Fruit fly (Drosophila melanogaster) whole organism, pupa: ENCODE measurements around the gene CG14739.

Experiments used
- CG10348 ChIP-seq: fragments of 200-800 bp; sonication (Bioruptor generic); IDR thresholded peaks from 2 replicates; pipeline ENCODE4 v1.3.6; 2022; ENCODE audit warnings: missing biosample characterization, missing genetic modification characterization
- CG12605 ChIP-seq: fragments of 200-800 bp; sonication (Bioruptor generic); IDR thresholded peaks from 2 replicates; pipeline ENCODE4 v1.3.6; 2022; ENCODE audit warnings: missing biosample characterization, missing genetic modification characterization
- CG13204 ChIP-seq: fragments of 200-800 bp; sonication (Bioruptor generic); optimal IDR thresholded peaks from 2 replicates; lab custom pipeline; 2018; ENCODE audit warnings: missing biosample characterization, mild to moderate bottlenecking, missing genetic modification characterization, moderate library complexity
- CG14655 ChIP-seq: fragments of 200-800 bp; sonication (Bioruptor generic); optimal IDR thresholded peaks from 3 replicates; lab custom pipeline; 2017; ENCODE audit warnings: mild to moderate bottlenecking, missing biosample characterization, missing genetic modification reagents, missing genetic modification characterization
- CG15710 ChIP-seq: fragments of 200-800 bp; sonication (Bioruptor generic); optimal IDR thresholded peaks from 2 replicates; lab custom pipeline; 2018; ENCODE audit warnings: missing biosample characterization, mild to moderate bottlenecking, missing genetic modification characterization, moderate library complexity
- CG17806 ChIP-seq: fragments of 200-800 bp; sonication (Bioruptor generic); optimal IDR thresholded peaks from 2 replicates; lab custom pipeline; 2018; ENCODE audit warnings: missing biosample characterization, mild to moderate bottlenecking, missing genetic modification characterization, moderate library complexity
- CG32121 ChIP-seq: fragments of 200-800 bp; sonication (Bioruptor generic); IDR thresholded peaks from 2 replicates; pipeline ENCODE4 v1.3.6; 2022; ENCODE audit warnings: missing biosample characterization, missing genetic modification characterization
- CG34367 ChIP-seq: fragments of 200-800 bp; sonication (Bioruptor generic); optimal IDR thresholded peaks from 2 replicates; lab custom pipeline; 2018; ENCODE audit warnings: missing biosample characterization, mild to moderate bottlenecking, missing genetic modification characterization
- CG4496 ChIP-seq: fragments of 200-800 bp; sonication (Bioruptor generic); IDR thresholded peaks from 3 replicates; pipeline ENCODE4 v1.3.6; 2022; ENCODE audit warnings: missing biosample characterization, missing genetic modification characterization
- CG8159 ChIP-seq: fragments of 200-800 bp; sonication (Bioruptor generic); optimal IDR thresholded peaks from 3 replicates; lab custom pipeline; 2018; ENCODE audit warnings: missing biosample characterization, mild to moderate bottlenecking, missing genetic modification characterization, moderate library complexity
- CG8301 ChIP-seq: fragments of 200-800 bp; sonication (Bioruptor generic); optimal IDR thresholded peaks from 2 replicates; lab custom pipeline; 2018; ENCODE audit warnings: missing biosample characterization, mild to moderate bottlenecking, missing genetic modification characterization
- CG9948 ChIP-seq: fragments of 200-800 bp; sonication (Bioruptor generic); optimal IDR thresholded peaks from 2 replicates; lab custom pipeline; 2018; ENCODE audit warnings: missing biosample characterization, mild to moderate bottlenecking, missing genetic modification characterization, moderate library complexity
- D1 ChIP-seq: fragments of 200-800 bp; sonication (Bioruptor generic); optimal IDR thresholded peaks from 2 replicates; lab custom pipeline; 2018; ENCODE audit warnings: missing biosample characterization, mild to moderate bottlenecking, missing genetic modification characterization, moderate library complexity
- EcR ChIP-seq: fragments of 200-800 bp; sonication (Bioruptor generic); optimal IDR thresholded peaks from 3 replicates; lab custom pipeline; 2019; ENCODE audit warnings: missing biosample characterization, missing genetic modification characterization, mild to moderate bottlenecking, moderate library complexity, missing genetic modification reagents
- Ets98B ChIP-seq: fragments of 200-800 bp; sonication (Bioruptor generic); IDR thresholded peaks from 2 replicates; pipeline ENCODE4 v1.3.6; 2022; ENCODE audit warnings: missing biosample characterization, missing genetic modification characterization
- Pif1A ChIP-seq: fragments of 200-800 bp; sonication (Bioruptor generic); optimal IDR thresholded peaks from 3 replicates; lab custom pipeline; 2016; ENCODE audit warnings: missing biosample characterization, missing genetic modification characterization
- Pif1B ChIP-seq: fragments of 200-800 bp; sonication (Bioruptor generic); optimal IDR thresholded peaks from 3 replicates; lab custom pipeline; 2016; ENCODE audit warnings: missing biosample characterization, missing genetic modification characterization
- Snoo ChIP-seq: fragments of 200-800 bp; sonication (Bioruptor generic); optimal IDR thresholded peaks from 3 replicates; lab custom pipeline; 2017; ENCODE audit warnings: missing biosample characterization, mild to moderate bottlenecking, missing genetic modification characterization, inconsistent platforms
- fd96Ca ChIP-seq: fragments of 200-800 bp; sonication (Bioruptor generic); IDR thresholded peaks from 3 replicates; pipeline ENCODE4 v1.3.6; 2022; ENCODE audit warnings: missing biosample characterization, missing genetic modification characterization
- gl ChIP-seq: fragments of 200-800 bp; sonication (Bioruptor generic); optimal IDR thresholded peaks from 2 replicates; lab custom pipeline; 2018; ENCODE audit warnings: missing biosample characterization, mild to moderate bottlenecking, missing genetic modification characterization
- rn ChIP-seq: fragments of 200-800 bp; sonication (Bioruptor generic); IDR thresholded peaks from 2 replicates; pipeline ENCODE4 v1.3.6; 2022; ENCODE audit warnings: missing biosample characterization, missing genetic modification characterization

Gene CG14739

DNA sequence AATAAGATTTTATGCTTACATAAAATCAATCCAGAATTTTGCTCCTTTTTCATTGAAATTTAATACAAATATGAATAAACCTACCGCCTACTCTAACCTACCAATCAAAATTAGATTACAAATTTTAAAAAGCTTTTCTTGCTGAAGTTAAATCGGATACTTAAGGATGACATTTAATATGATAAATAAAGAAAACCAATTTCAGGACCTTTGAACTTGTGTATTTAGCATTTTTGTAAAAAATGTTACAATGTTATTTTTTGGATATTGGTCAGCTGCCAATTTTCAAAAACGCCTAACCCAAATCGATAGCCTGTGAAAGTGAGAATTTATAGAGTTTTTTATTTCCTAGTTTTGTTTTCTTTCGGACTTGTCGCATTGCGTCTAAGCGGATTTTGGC, at the start of gene CG14739:
CG14739 (minus strand) TSS at position 101 of the 400 bp plus-strand sequence.
- TF ChIP-seq CG17806 (tag; lab: Kevin White, UChicago) (no peak), CG32121 (GFP tag; lab: Robert Waterston, UW) (no peak), Pif1B (no peak), Ets98B (GFP tag; lab: Robert Waterston, UW) (no peak), Snoo (tag; lab: Kevin White, UChicago) (no peak), CG15710 (tag; lab: Kevin White, UChicago) (no peak), gl (tag; lab: Kevin White, UChicago) (no peak), CG34367 (tag; lab: Kevin White, UChicago) (no peak)

dm6 chr3R:12094588-12094987, 45.6 kb upstream of the CG14739 start, which contains the start of gene dpr17:
dpr17 (plus strand) TSS chr3R:12094876.
- TF ChIP-seq CG8159 (tag; lab: Kevin White, UChicago) = no peak
- no peak for TF ChIP-seq CG34367 (tag; lab: Kevin White, UChicago)
- no peak for TF ChIP-seq CG17806 (tag; lab: Kevin White, UChicago)
- no peak for TF ChIP-seq Pif1A (GFP tag; lab: Kevin White, UChicago)
- TF ChIP-seq CG12605 (GFP tag; lab: Robert Waterston, UW) = no peak
- no peak for TF ChIP-seq EcR (GFP tag; lab: Kevin White, UChicago)
- no peak for TF ChIP-seq CG4496
- TF ChIP-seq D1 (tag; lab: Kevin White, UChicago) = no peak
- TF ChIP-seq CG8301 (tag; lab: Kevin White, UChicago) = no peak
- TF ChIP-seq fd96Ca (GFP tag; lab: Robert Waterston, UW) = no peak
- TF ChIP-seq CG13204 (GFP tag; lab: Kevin White, UChicago) = no peak
- TF ChIP-seq CG32121 (GFP tag; lab: Robert Waterston, UW) = no peak
- no peak for TF ChIP-seq Pif1B
- TF ChIP-seq CG15710 (tag; lab: Kevin White, UChicago) = no peak
- no peak for TF ChIP-seq Ets98B (GFP tag; lab: Robert Waterston, UW)
- TF ChIP-seq Snoo (tag; lab: Kevin White, UChicago) = no peak
- no peak for TF ChIP-seq CG14655 (GFP tag; lab: Kevin White, UChicago)
- TF ChIP-seq, all 21 proteins: peak for 0

dm6 chr3R:12090549-12090948, 41.5 kb upstream of the CG14739 start, which contains the start of gene ATP8B:
ATP8B (minus strand) TSS chr3R:12090612.
- TF ChIP-seq Ets98B (GFP tag; lab: Robert Waterston, UW) (no peak), CG15710 (tag; lab: Kevin White, UChicago) (no peak), CG8159 (tag; lab: Kevin White, UChicago) (no peak), CG17806 (tag; lab: Kevin White, UChicago) (no peak), CG10348 (no peak), CG8301 (tag; lab: Kevin White, UChicago) (no peak)

DNA sequence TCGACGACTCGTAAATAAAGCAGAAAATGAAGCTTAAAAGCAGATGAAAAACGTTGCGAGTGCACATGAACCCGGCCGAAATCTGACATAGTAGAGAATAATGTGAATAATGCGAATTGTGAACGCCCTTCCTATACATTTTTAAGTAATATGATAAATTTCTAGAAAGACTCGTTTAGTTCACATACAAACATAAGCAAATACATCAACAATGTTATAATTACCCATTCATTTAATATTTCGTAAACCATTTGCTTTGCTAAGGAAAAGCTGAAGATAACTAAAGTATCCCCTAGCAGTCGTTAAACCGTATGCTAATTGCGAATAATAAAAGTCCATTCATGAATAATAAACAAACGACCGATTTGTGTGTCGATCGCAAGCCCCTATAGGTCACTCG, 34.5 kb upstream of the CG14739 start:
- TF ChIP-seq CG4496 (0 out of 3 replicates have a peak, but pooled peaks have one; percentile 13), CG12605 (GFP tag; lab: Robert Waterston, UW) (no peak), CG14655 (GFP tag; lab: Kevin White, UChicago) (no peak)

DNA sequence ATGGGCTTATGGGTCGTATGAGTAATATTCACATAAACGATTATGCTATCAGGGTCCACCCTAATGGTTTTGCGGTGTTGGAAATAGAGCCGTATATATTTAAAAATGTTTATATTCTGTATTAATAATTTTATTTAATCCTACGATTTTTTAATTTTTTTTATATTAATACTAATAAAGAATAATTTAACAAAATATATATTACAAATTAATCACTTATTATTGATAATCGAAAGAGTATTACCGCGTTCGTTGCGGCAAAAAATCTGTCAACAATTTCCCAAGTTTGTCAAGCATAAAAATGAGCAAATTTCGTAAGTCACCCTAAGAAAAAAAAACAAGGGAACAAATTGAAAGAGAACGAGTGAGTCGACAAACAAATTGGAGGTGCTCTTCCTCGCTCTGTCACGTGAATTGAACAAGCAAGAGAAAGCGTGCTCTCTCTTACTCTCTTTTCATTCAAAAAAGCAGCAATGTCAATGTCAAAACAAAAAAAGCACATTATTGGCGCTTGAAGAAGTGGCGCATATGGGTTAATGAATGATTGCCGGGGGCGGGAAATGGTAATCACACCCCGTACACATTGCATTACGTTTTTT, 31.5 kb upstream of the CG14739 start:
- TF ChIP-seq CG8159 (tag; lab: Kevin White, UChicago) = peak; percentile 46
- TF ChIP-seq gl (tag; lab: Kevin White, UChicago) = no peak

- TF ChIP-seq Pif1A (GFP tag; lab: Kevin White, UChicago) = peak; percentile 44
- TF ChIP-seq fd96Ca (GFP tag; lab: Robert Waterston, UW) = peak; percentile 61; the same call in 2 of the 3 replicates
- peak; percentile 87 for TF ChIP-seq CG8159 (tag; lab: Kevin White, UChicago)
- no peak for TF ChIP-seq CG10348
- peak; percentile 70 for TF ChIP-seq CG14655 (GFP tag; lab: Kevin White, UChicago)
- TF ChIP-seq CG34367 (tag; lab: Kevin White, UChicago) = peak; percentile 58
- peak; percentile 79 for TF ChIP-seq CG4496
- TF ChIP-seq CG8301 (tag; lab: Kevin White, UChicago) = no peak
- no peak for TF ChIP-seq CG17806 (tag; lab: Kevin White, UChicago)
- TF ChIP-seq CG32121 (GFP tag; lab: Robert Waterston, UW) = peak; percentile 74
- 0 out of 2 replicates have a peak, but pooled peaks have one; percentile 11 for TF ChIP-seq rn
- peak; percentile 85 for TF ChIP-seq CG15710 (tag; lab: Kevin White, UChicago)
- TF ChIP-seq EcR (GFP tag; lab: Kevin White, UChicago) = no peak
- TF ChIP-seq CG9948 (tag; lab: Kevin White, UChicago) = peak; percentile 76
- TF ChIP-seq Pif1B = peak; percentile 41
- no peak for TF ChIP-seq CG13204 (GFP tag; lab: Kevin White, UChicago)
- TF ChIP-seq gl (tag; lab: Kevin White, UChicago) = no peak
- TF ChIP-seq Ets98B (GFP tag; lab: Robert Waterston, UW) = peak; percentile 69; the same call in 1 of the 2 replicates
- TF ChIP-seq D1 (tag; lab: Kevin White, UChicago) = no peak
- peak; percentile 45; the same call in 1 of the 2 replicates for TF ChIP-seq CG12605 (GFP tag; lab: Robert Waterston, UW)
- no peak for TF ChIP-seq Snoo (tag; lab: Kevin White, UChicago)
These were observed 29.9 kb upstream of the CG14739 start for dm6 chr3R:12078961-12079360.
